Fruit fly (Drosophila melanogaster) whole organism, adult: Measurements from ENCODE around the gene CG14662.

Experiments
- CG11617 ChIP-seq: fragments of 200-800 bp; sonication (Bioruptor generic); optimal IDR thresholded peaks from 2 replicates; lab custom pipeline; 2017; ENCODE audit warnings: mild to moderate bottlenecking, missing biosample characterization, missing genetic modification reagents, missing genetic modification characterization
- CG12768 ChIP-seq: fragments of 200-800 bp; sonication (Bioruptor generic); optimal IDR thresholded peaks from 2 replicates; lab custom pipeline; 2017; ENCODE audit warnings: missing biosample characterization, missing genetic modification characterization, mild to moderate bottlenecking, moderate library complexity, missing genetic modification reagents
- CG1620 ChIP-seq: fragments of 200-800 bp; sonication (Bioruptor generic); optimal IDR thresholded peaks from 2 replicates; lab custom pipeline; 2016; ENCODE audit warnings: missing biosample characterization, missing genetic modification characterization
- CG5204 ChIP-seq: fragments of 200-800 bp; sonication (Bioruptor generic); optimal IDR thresholded peaks from 2 replicates; lab custom pipeline; 2016; ENCODE audit warnings: missing biosample characterization, missing genetic modification characterization
- CG7101 ChIP-seq: fragments of 200-800 bp; sonication (Bioruptor generic); optimal IDR thresholded peaks from 2 replicates; lab custom pipeline; 2018; ENCODE audit warnings: missing biosample characterization, mild to moderate bottlenecking, missing genetic modification characterization, moderate library complexity
- Clk ChIP-seq: fragments of 200-800 bp; sonication (Bioruptor generic); optimal IDR thresholded peaks from 2 replicates; lab custom pipeline; 2017; ENCODE audit warnings: missing biosample characterization, missing genetic modification characterization
- Crg-1 ChIP-seq: fragments of 200-800 bp; sonication (Bioruptor generic); optimal IDR thresholded peaks from 2 replicates; lab custom pipeline; 2016; ENCODE audit warnings: missing biosample characterization, missing genetic modification characterization
- Hr96 ChIP-seq: fragments of 200-800 bp; sonication (Bioruptor generic); optimal IDR thresholded peaks from 2 replicates; lab custom pipeline; 2016; ENCODE audit warnings: missing biosample characterization, missing genetic modification characterization
- bab1 ChIP-seq: fragments of 200-800 bp; sonication (Bioruptor generic); optimal IDR thresholded peaks from 3 replicates; lab custom pipeline; 2019; ENCODE audit warnings: missing biosample characterization, mild to moderate bottlenecking, missing genetic modification characterization, moderate library complexity
- cnc ChIP-seq, 2 experiments: fragments of >200 bp; optimal IDR thresholded peaks; 2 replicates each; lab custom pipeline; 2017
- kay ChIP-seq: fragments of 200-800 bp; sonication (Bioruptor generic); peaks from one replicate; lab custom pipeline; 2016; ENCODE audit warnings: missing biosample characterization, missing genetic modification characterization, borderline replicate concordance
- pad ChIP-seq: fragments of 200-800 bp; sonication (Bioruptor generic); optimal IDR thresholded peaks from 3 replicates; lab custom pipeline; 2017; ENCODE audit warnings: missing biosample characterization, missing genetic modification characterization, mild to moderate bottlenecking, moderate library complexity, missing genetic modification reagents
- tj ChIP-seq: fragments of 200-800 bp; sonication (Bioruptor generic); optimal IDR thresholded peaks from 3 replicates; lab custom pipeline; 2017; ENCODE audit warnings: missing biosample characterization, mild to moderate bottlenecking, missing genetic modification characterization, moderate library complexity
- toe ChIP-seq: fragments of 200-800 bp; sonication (Bioruptor generic); optimal IDR thresholded peaks from 2 replicates; lab custom pipeline; 2016; ENCODE audit warnings: missing biosample characterization, missing genetic modification characterization

DNA sequence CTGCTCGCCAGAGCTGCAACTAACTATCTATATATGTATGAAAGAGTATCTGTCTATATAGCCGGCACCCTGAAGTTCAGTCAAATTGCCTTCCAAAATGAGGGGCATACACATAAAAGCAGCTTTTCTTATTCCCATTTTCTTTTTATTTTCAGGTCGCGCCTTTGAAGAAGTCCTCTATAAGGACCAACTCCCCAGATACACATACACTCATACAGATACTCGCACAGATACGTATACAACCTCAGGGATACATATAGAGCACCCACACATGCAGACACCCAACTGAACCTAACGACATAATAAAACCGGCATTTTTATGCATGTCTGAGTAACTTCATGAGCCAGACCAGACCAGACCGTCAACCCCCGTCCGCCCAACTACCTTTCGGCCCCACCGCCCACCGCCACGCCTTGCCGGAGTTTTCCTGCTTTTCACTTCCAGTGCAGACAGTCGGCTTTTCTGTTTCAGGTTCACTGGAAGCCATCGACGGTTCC is 36.9 kb upstream of the CG14662 start:
- TF ChIP-seq CG7101 (no peak), CG5204 (GFP tag; lab: Kevin White, UChicago) (no peak), CG1620 (GFP tag; lab: Kevin White, UChicago) (no peak), bab1 (GFP tag; lab: Kevin White, UChicago) (no peak), tj (GFP tag; lab: Kevin White, UChicago) (no peak), Crg-1 (no peak), pad (GFP tag; lab: Kevin White, UChicago) (no peak), kay (no peak), CG12768 (no peak), Hr96 (GFP tag; lab: Kevin White, UChicago) (no peak), Clk (GFP tag; lab: Kevin White, UChicago) (no peak), toe (GFP tag; lab: Kevin White, UChicago) (no peak), cnc (optimal IDR thresholded peaks at IDR 0.05; lab: Kevin White, UChicago) (no peak), CG11617 (GFP tag; lab: Kevin White, UChicago) (no peak)
